Worm (Caenorhabditis elegans) whole organism, mixed stage, embryonic: ENCODE data around the gene F59B10.4.

ENCODE experiments used
- M03D4.4 ChIP-seq: sonication (generic microtip); optimal IDR thresholded peaks from 2 replicates; lab custom pipeline; 2017; ENCODE audit warnings: mild to moderate bottlenecking, missing genetic modification characterization, missing compliant biosample characterization
- bed-3 ChIP-seq: fragments of 200-800 bp; sonication (Bioruptor generic); optimal IDR thresholded peaks from 3 replicates; lab custom pipeline; 2018; ENCODE audit warnings: mild to moderate bottlenecking, missing genetic modification characterization, moderate library complexity, missing compliant biosample characterization
- blmp-1 ChIP-seq: fragments of 150-350 bp; optimal IDR thresholded peaks from 2 replicates; lab custom pipeline; 2014; ENCODE audit warnings: missing biosample characterization, missing genetic modification characterization
- ceh-39 ChIP-seq: fragments of 150-350 bp; optimal IDR thresholded peaks from 2 replicates; lab custom pipeline; 2014; ENCODE audit warnings: missing biosample characterization, missing genetic modification characterization
- ceh-43 ChIP-seq: fragments of 200-800 bp; sonication (Bioruptor generic); optimal IDR thresholded peaks from 2 replicates; lab custom pipeline; 2018; ENCODE audit warnings: mild to moderate bottlenecking, missing genetic modification characterization, moderate library complexity, missing compliant biosample characterization
- ceh-83 ChIP-seq: fragments of 200-800 bp; sonication (Bioruptor generic); optimal IDR thresholded peaks from 2 replicates; lab custom pipeline; 2018; ENCODE audit warnings: mild to moderate bottlenecking, missing genetic modification characterization, missing compliant biosample characterization
- ces-1 ChIP-seq: fragments of 150-350 bp; optimal IDR thresholded peaks from 2 replicates; lab custom pipeline; 2014; ENCODE audit warnings: missing biosample characterization, missing genetic modification reagents, missing genetic modification characterization
- cnd-1 ChIP-seq: fragments of 200-800 bp; sonication (Bioruptor generic); optimal IDR thresholded peaks from 2 replicates; lab custom pipeline; 2018; ENCODE audit warnings: mild to moderate bottlenecking, missing genetic modification characterization, missing compliant biosample characterization
- drap-1 ChIP-seq: fragments of 200-800 bp; sonication (Bioruptor generic); optimal IDR thresholded peaks from 3 replicates; lab custom pipeline; 2018; ENCODE audit warnings: mild to moderate bottlenecking, missing genetic modification characterization, missing compliant biosample characterization
- elt-1 ChIP-seq: sonication (generic microtip); optimal IDR thresholded peaks from 2 replicates; lab custom pipeline; 2017; ENCODE audit warnings: missing genetic modification characterization, mild to moderate bottlenecking, missing compliant biosample characterization, antibody characterized with exemption, moderate library complexity, borderline replicate concordance; ENCODE audit not compliant: insufficient read depth
- elt-3 ChIP-seq: fragments of 150-350 bp; optimal IDR thresholded peaks from 2 replicates; lab custom pipeline; 2014; ENCODE audit warnings: missing biosample characterization, missing genetic modification characterization
- flh-1 ChIP-seq: fragments of 200-800 bp; sonication (Bioruptor generic); optimal IDR thresholded peaks from 2 replicates; lab custom pipeline; 2018; ENCODE audit warnings: mild to moderate bottlenecking, missing genetic modification characterization, moderate library complexity, missing compliant biosample characterization
- ham-2 ChIP-seq: fragments of 200-800 bp; sonication (Bioruptor generic); optimal IDR thresholded peaks from 2 replicates; lab custom pipeline; 2018; ENCODE audit warnings: mild to moderate bottlenecking, missing genetic modification characterization, missing compliant biosample characterization
- hlh-1 ChIP-seq: fragments of 150-350 bp; optimal IDR thresholded peaks from 2 replicates; lab custom pipeline; 2014; ENCODE audit warnings: missing biosample characterization, missing genetic modification reagents, missing genetic modification characterization
- lin-13 ChIP-seq: fragments of 150-350 bp; optimal IDR thresholded peaks from 2 replicates; lab custom pipeline; 2014; ENCODE audit warnings: missing biosample characterization, missing genetic modification characterization
- lin-32 ChIP-seq: fragments of 200-800 bp; sonication (Bioruptor generic); optimal IDR thresholded peaks from 2 replicates; lab custom pipeline; 2018; ENCODE audit warnings: mild to moderate bottlenecking, missing genetic modification characterization, missing compliant biosample characterization
- lsy-2 ChIP-seq: fragments of 150-350 bp; optimal IDR thresholded peaks from 2 replicates; lab custom pipeline; 2014; ENCODE audit warnings: missing biosample characterization, missing genetic modification characterization
- mab-5 ChIP-seq: fragments of 150-350 bp; optimal IDR thresholded peaks from 2 replicates; lab custom pipeline; 2014; ENCODE audit warnings: missing biosample characterization, missing genetic modification characterization
- mep-1 ChIP-seq: fragments of 150-350 bp; optimal IDR thresholded peaks from 2 replicates; lab custom pipeline; 2017; ENCODE audit warnings: missing biosample characterization, missing genetic modification reagents, missing genetic modification characterization, inconsistent platforms
- mls-2 ChIP-seq: sonication (generic microtip); optimal IDR thresholded peaks from 2 replicates; lab custom pipeline; 2016; ENCODE audit warnings: mild to moderate bottlenecking, missing genetic modification characterization, moderate library complexity, missing compliant biosample characterization
- nhr-12 ChIP-seq: fragments of 150-350 bp; optimal IDR thresholded peaks from 2 replicates; lab custom pipeline; 2014; ENCODE audit warnings: missing biosample characterization, missing genetic modification characterization
- nhr-2 ChIP-seq: fragments of 150-350 bp; optimal IDR thresholded peaks from 2 replicates; lab custom pipeline; 2014; ENCODE audit warnings: missing biosample characterization, missing genetic modification characterization
- nhr-237 ChIP-seq: fragments of 150-350 bp; optimal IDR thresholded peaks from 2 replicates; lab custom pipeline; 2014; ENCODE audit warnings: missing biosample characterization, missing genetic modification characterization
- nhr-28 ChIP-seq: fragments of 150-350 bp; optimal IDR thresholded peaks from 2 replicates; lab custom pipeline; 2014; ENCODE audit warnings: missing biosample characterization, missing genetic modification characterization
- nhr-76 ChIP-seq: sonication (generic microtip); optimal IDR thresholded peaks from 2 replicates; lab custom pipeline; 2017; ENCODE audit warnings: missing biosample characterization, missing genetic modification characterization
- pha-4 ChIP-seq: fragments of 150-350 bp; optimal IDR thresholded peaks from 2 replicates; lab custom pipeline; 2018; ENCODE audit warnings: missing biosample characterization, missing genetic modification reagents, missing genetic modification characterization
- sem-2 ChIP-seq: fragments of 200-800 bp; sonication (Bioruptor generic); optimal IDR thresholded peaks from 2 replicates; lab custom pipeline; 2018; ENCODE audit warnings: mild to moderate bottlenecking, missing genetic modification characterization, missing compliant biosample characterization
- snpc-4 ChIP-seq: fragments of 150-350 bp; optimal IDR thresholded peaks from 2 replicates; lab custom pipeline; 2014; ENCODE audit warnings: missing biosample characterization, missing genetic modification characterization
- sptf-1 ChIP-seq: sonication (generic microtip); optimal IDR thresholded peaks from 2 replicates; lab custom pipeline; 2017; ENCODE audit warnings: mild to moderate bottlenecking, missing genetic modification characterization, moderate library complexity, missing compliant biosample characterization
- tbx-8 ChIP-seq: fragments of 200-800 bp; sonication (Bioruptor generic); optimal IDR thresholded peaks from 2 replicates; lab custom pipeline; 2018; ENCODE audit warnings: mild to moderate bottlenecking, missing genetic modification characterization, moderate library complexity, missing compliant biosample characterization
- unc-120 ChIP-seq: sonication (generic microtip); optimal IDR thresholded peaks from 2 replicates; lab custom pipeline; 2017; ENCODE audit warnings: missing genetic modification characterization, missing compliant biosample characterization; ENCODE audit not compliant: poor library complexity, severe bottlenecking
- unc-39 ChIP-seq: fragments of 150-350 bp; optimal IDR thresholded peaks from 2 replicates; lab custom pipeline; 2014; ENCODE audit warnings: missing biosample characterization, missing genetic modification characterization
- unc-62 ChIP-seq: fragments of 150-350 bp; optimal IDR thresholded peaks from 2 replicates; lab custom pipeline; 2014; ENCODE audit warnings: missing biosample characterization, missing genetic modification reagents, missing genetic modification characterization
- zip-8 ChIP-seq: fragments of 150-350 bp; optimal IDR thresholded peaks from 2 replicates; lab custom pipeline; 2014; ENCODE audit warnings: missing biosample characterization, missing genetic modification characterization
- ztf-11 ChIP-seq: fragments of 150-350 bp; optimal IDR thresholded peaks from 2 replicates; lab custom pipeline; 2014; ENCODE audit warnings: missing biosample characterization, missing genetic modification characterization

The F59B10.4 gene

ce11 chrII:10519017-10519416, at the start of gene F59B10.4:
Gene F59B10.4, minus strand, starts transcription at chrII:10519117.
- no peak for TF ChIP-seq tbx-8
- no peak for TF ChIP-seq ztf-11
- TF ChIP-seq elt-3 (tag; lab: Kevin White, UChicago): no peak
- no peak for TF ChIP-seq mab-5
- TF ChIP-seq sptf-1 (tag; lab: Kevin White, UChicago): no peak
- no peak for TF ChIP-seq nhr-2 (tag; lab: Kevin White, UChicago)
- no peak for TF ChIP-seq pha-4 (tag; lab: Kevin White, UChicago)
- no peak for TF ChIP-seq mls-2 (tag; lab: Kevin White, UChicago)

ce11 chrII:10566458-10566857, 47.5 kb upstream of the F59B10.4 start:
- TF ChIP-seq lin-32 (GFP tag; lab: Kevin White, UChicago) (no peak), blmp-1 (no peak), sptf-1 (tag; lab: Kevin White, UChicago) (no peak), M03D4.4 (no peak), pha-4 (tag; lab: Kevin White, UChicago) (no peak), elt-1 (tag; lab: Kevin White, UChicago) (no peak), hlh-1 (tag; lab: Kevin White, UChicago) (no peak), cnd-1 (tag; lab: Kevin White, UChicago) (no peak), lin-13 (tag; lab: Kevin White, UChicago) (no peak), bed-3 (GFP tag; lab: Kevin White, UChicago) (no peak)

DNA sequence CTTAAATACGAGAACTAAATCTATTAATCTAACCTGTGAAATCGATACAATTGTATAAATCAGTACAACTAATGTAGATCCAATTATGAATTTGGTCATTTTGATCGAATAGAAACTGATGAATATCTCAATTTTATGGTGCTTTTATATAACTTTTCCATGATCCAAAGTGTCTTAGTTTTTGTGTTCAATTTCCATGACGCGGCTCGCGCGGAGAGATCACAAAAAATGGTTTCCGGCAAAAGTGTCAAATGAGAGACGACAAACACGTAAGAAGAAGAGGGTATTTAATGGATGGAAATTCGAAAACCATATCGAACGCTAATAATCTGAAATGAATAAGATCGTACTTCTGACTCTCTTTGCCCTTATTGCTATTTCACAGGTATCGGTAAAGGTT, 45.7 kb upstream of the F59B10.4 start, which contains the start of the genes C06A1.6 and C06A1.7:
Gene C06A1.6 (minus strand): TSS at position 101 of the 400 bp plus-strand sequence.
Gene C06A1.7 (plus strand): TSS at position 314 of the 400 bp plus-strand sequence.
- TF ChIP-seq ztf-11 (no peak), cnd-1 (tag; lab: Kevin White, UChicago) (no peak), elt-3 (tag; lab: Kevin White, UChicago) (no peak), nhr-12 (tag; lab: Kevin White, UChicago) (no peak), nhr-76 (no peak), zip-8 (no peak), ceh-83 (GFP tag; lab: Kevin White, UChicago) (no peak)

- TF ChIP-seq ztf-11: peak; percentile 80
- TF ChIP-seq snpc-4 (tag; lab: Kevin White, UChicago): no peak
- TF ChIP-seq ham-2 (GFP tag; lab: Kevin White, UChicago): peak; percentile 84
- peak; percentile 98 for TF ChIP-seq ces-1
- TF ChIP-seq sptf-1 (tag; lab: Kevin White, UChicago): peak; percentile 97
- TF ChIP-seq zip-8: no peak
- TF ChIP-seq nhr-12 (tag; lab: Kevin White, UChicago): peak; percentile 68
- TF ChIP-seq M03D4.4: peak; percentile 92
- TF ChIP-seq elt-1 (tag; lab: Kevin White, UChicago): peak; percentile 68
- TF ChIP-seq ceh-83 (GFP tag; lab: Kevin White, UChicago): peak; percentile 88
- TF ChIP-seq drap-1 (GFP tag; lab: Kevin White, UChicago): peak; percentile 92
- TF ChIP-seq lsy-2 (tag; lab: Kevin White, UChicago): peak; percentile 95
- TF ChIP-seq ceh-43 (GFP tag; lab: Kevin White, UChicago): peak; percentile 87
- TF ChIP-seq nhr-28 (tag; lab: Kevin White, UChicago): peak; percentile 87
- peak; percentile 79 for TF ChIP-seq blmp-1
- peak; percentile 74 for TF ChIP-seq nhr-2 (tag; lab: Kevin White, UChicago)
- peak; percentile 84 for TF ChIP-seq mab-5
- TF ChIP-seq tbx-8: peak; percentile 72
- TF ChIP-seq cnd-1 (tag; lab: Kevin White, UChicago): peak; percentile 96
- TF ChIP-seq lin-32 (GFP tag; lab: Kevin White, UChicago): peak; percentile 37
- peak; percentile 36 for TF ChIP-seq unc-39 (tag; lab: Kevin White, UChicago)
- TF ChIP-seq mls-2 (tag; lab: Kevin White, UChicago): peak; percentile 89
- TF ChIP-seq mep-1: peak; percentile 100
- peak; percentile 100 for TF ChIP-seq nhr-237 (tag; lab: Kevin White, UChicago)
- TF ChIP-seq nhr-76: no peak
- TF ChIP-seq lin-13 (tag; lab: Kevin White, UChicago): peak; percentile 100
- TF ChIP-seq elt-3 (tag; lab: Kevin White, UChicago): peak; percentile 85
- TF ChIP-seq sem-2 (GFP tag; lab: Kevin White, UChicago): peak; percentile 30
- peak; percentile 97 for TF ChIP-seq unc-62 (GFP tag; lab: Kevin White, UChicago)
- peak; percentile 98 for TF ChIP-seq pha-4 (tag; lab: Kevin White, UChicago)
- peak; percentile 88 for TF ChIP-seq hlh-1 (tag; lab: Kevin White, UChicago)
- TF ChIP-seq bed-3 (GFP tag; lab: Kevin White, UChicago): peak; percentile 63
- TF ChIP-seq ceh-39 (tag; lab: Kevin White, UChicago): peak; percentile 99
- peak; percentile 49 for TF ChIP-seq flh-1 (GFP tag; lab: Kevin White, UChicago)
- peak; percentile 91 for TF ChIP-seq unc-120 (tag; lab: Kevin White, UChicago)
Observed at ce11 chrII:10563368-10563767, 44.5 kb upstream of the F59B10.4 start, which contains the start of gene cdc-48.1. Gene cdc-48.1, minus strand, starts transcription at chrII:10563407.
